Worm (Caenorhabditis elegans): ENCODE results near the gene nspg-11.

Gene nspg-11

ce11 chrIV:9367852-9368627, 44.2 kb upstream of the nspg-11 start (continued):
- no peak for TF ChIP-seq ztf-3 (GFP tag; optimal IDR thresholded peaks at IDR 0.05)
- no peak for TF ChIP-seq K11D2.4 (GFP tag; IDR thresholded peaks at IDR 0.05)
- no peak for TF ChIP-seq sea-2 (GFP tag; IDR thresholded peaks at IDR 0.05)
- TF ChIP-seq B0336.3 (GFP tag; IDR thresholded peaks at IDR 0.05), result no peak
- TF ChIP-seq C06A6.2 (GFP tag; conservative IDR thresholded peaks at IDR 0.05), result no peak
- no peak for TF ChIP-seq unc-130 (GFP tag; optimal IDR thresholded peaks at IDR 0.05)
- no peak for TF ChIP-seq bed-1 (GFP tag; IDR thresholded peaks at IDR 0.05)
- TF ChIP-seq ekl-4 (GFP tag; IDR thresholded peaks at IDR 0.05), result peak; percentile 31; the same call in 1 of the 2 replicates
- TF ChIP-seq hlh-26 (GFP tag; conservative IDR thresholded peaks at IDR 0.05), result no peak
- no peak for TF ChIP-seq die-1 (tag; optimal IDR thresholded peaks at IDR 0.05)
- TF ChIP-seq T07F8.4 (tag; optimal IDR thresholded peaks at IDR 0.05), result no peak
- no peak for TF ChIP-seq ztf-6 (GFP tag; IDR thresholded peaks at IDR 0.05)
- TF ChIP-seq fkh-3 (tag; optimal IDR thresholded peaks at IDR 0.05), result no peak
- no peak for TF ChIP-seq zfh-2 (GFP tag; conservative IDR thresholded peaks at IDR 0.05)
- TF ChIP-seq mel-28 (tag; optimal IDR thresholded peaks at IDR 0.05; ENCODE audit: borderline replicate concordance), result no peak
- no peak for TF ChIP-seq nfya-2 (GFP tag; IDR thresholded peaks at IDR 0.05)
- TF ChIP-seq mcd-1 (GFP tag; IDR thresholded peaks at IDR 0.05), result peak; percentile 35; the same call in 1 of the 2 replicates
- 0 out of 2 replicates have a peak, but pooled peaks have one; percentile 13 for TF ChIP-seq dox-1 (GFP tag; IDR thresholded peaks at IDR 0.05)
- TF ChIP-seq sdz-38 (tag; optimal IDR thresholded peaks at IDR 0.05), result no peak
- no peak for TF ChIP-seq attf-3 (GFP tag; conservative IDR thresholded peaks at IDR 0.05)
- TF ChIP-seq ztf-18 (tag; optimal IDR thresholded peaks at IDR 0.05), result no peak
- peak; percentile 8 for TF ChIP-seq lin-40 (tag; optimal IDR thresholded peaks at IDR 0.05)
- TF ChIP-seq somi-1 (GFP tag; optimal IDR thresholded peaks at IDR 0.05), result no peak
- TF ChIP-seq aptf-3 (GFP tag; IDR thresholded peaks at IDR 0.05), result no peak
- TF ChIP-seq nhr-80 (tag; optimal IDR thresholded peaks at IDR 0.05), result peak; percentile 15
- TF ChIP-seq let-607 (tag; optimal IDR thresholded peaks at IDR 0.05), result no peak
- no peak for TF ChIP-seq F57C9.4 (tag; optimal IDR thresholded peaks at IDR 0.05)
- TF ChIP-seq unc-62 (GFP tag; optimal IDR thresholded peaks at IDR 0.05), result no peak
- TF ChIP-seq hmg-1.2 (GFP tag; IDR thresholded peaks at IDR 0.05), result peak; percentile 35; the same call in 1 of the 2 replicates
- TF ChIP-seq nhr-27 (tag; optimal IDR thresholded peaks at IDR 0.05), result no peak
- no peak for TF ChIP-seq madf-3 (GFP tag; IDR thresholded peaks at IDR 0.05)
- TF ChIP-seq ama-1 (optimal IDR thresholded peaks at IDR 0.05), result no peak
- no peak for TF ChIP-seq ama-1 (GFP tag; optimal IDR thresholded peaks at IDR 0.05)
- TF ChIP-seq Y53G8AR.9 (GFP tag; conservative IDR thresholded peaks at IDR 0.05), result no peak
- TF ChIP-seq Y95B8A.8 (GFP tag; IDR thresholded peaks at IDR 0.05), result no peak
- no peak for TF ChIP-seq lsy-27 (tag; optimal IDR thresholded peaks at IDR 0.05; ENCODE audit: borderline replicate concordance, insufficient read depth)
- TF ChIP-seq snpc-1.3 (tag; optimal IDR thresholded peaks at IDR 0.05; ENCODE audit: insufficient read depth), result peak; percentile 67
- TF ChIP-seq ceh-100 (GFP tag; IDR thresholded peaks at IDR 0.05), result no peak
- no peak for TF ChIP-seq lin-26 (GFP tag; IDR thresholded peaks at IDR 0.05)
- peak; percentile 92 for TF ChIP-seq efl-1 (GFP tag; optimal IDR thresholded peaks at IDR 0.05)
- no peak for TF ChIP-seq lag-1 (GFP tag; IDR thresholded peaks at IDR 0.05)
- TF ChIP-seq nhr-90 (tag; optimal IDR thresholded peaks at IDR 0.05), result no peak

Data from whole organism, young adult.